Fruit fly (Drosophila melanogaster) whole organism, embryonic: ENCODE measurements around the gene CG15439.

ENCODE experiments used
- B-H1 ChIP-seq: fragments of 200-800 bp; sonication (Bioruptor generic); IDR thresholded peaks from 3 replicates; pipeline ENCODE4 v1.3.6; 2022; ENCODE audit warnings: missing biosample characterization, missing genetic modification characterization
- BEAF-32 ChIP-seq: fragments of 200-800 bp; sonication (Bioruptor generic); optimal IDR thresholded peaks from 3 replicates; lab custom pipeline; 2017; ENCODE audit warnings: missing biosample characterization, missing genetic modification characterization, mild to moderate bottlenecking, moderate library complexity, missing genetic modification reagents
- Bteb2 ChIP-seq: fragments of 200-800 bp; sonication (Bioruptor generic); optimal IDR thresholded peaks from 2 replicates; lab custom pipeline; 2016; ENCODE audit warnings: missing biosample characterization, missing genetic modification characterization
- CG10431 ChIP-seq: fragments of 200-800 bp; sonication (Bioruptor generic); optimal IDR thresholded peaks from 3 replicates; lab custom pipeline; 2018; ENCODE audit warnings: missing biosample characterization, mild to moderate bottlenecking, missing genetic modification characterization
- CG10959 ChIP-seq: fragments of 200-800 bp; sonication (Bioruptor generic); IDR thresholded peaks from 2 replicates; pipeline ENCODE4 v1.3.6; 2022; ENCODE audit warnings: missing biosample characterization, missing genetic modification characterization
- CG11560 ChIP-seq: fragments of 200-800 bp; sonication (Bioruptor generic); IDR thresholded peaks from 3 replicates; pipeline ENCODE4 v1.3.6; 2022; ENCODE audit warnings: missing biosample characterization, missing genetic modification characterization
- CG11695 ChIP-seq: fragments of 200-800 bp; sonication (Bioruptor generic); IDR thresholded peaks from 3 replicates; pipeline ENCODE4 v1.3.6; 2022; ENCODE audit warnings: missing biosample characterization, missing genetic modification characterization
- CG12071 ChIP-seq: fragments of 200-800 bp; sonication (Bioruptor generic); optimal IDR thresholded peaks from 3 replicates; lab custom pipeline; 2018; ENCODE audit warnings: missing biosample characterization, mild to moderate bottlenecking, missing genetic modification characterization
- CG13287 ChIP-seq: fragments of 200-800 bp; sonication (Bioruptor generic); IDR thresholded peaks from 2 replicates; pipeline ENCODE4 v1.3.6; 2022; ENCODE audit warnings: missing biosample characterization, missing genetic modification characterization; ENCODE audit not compliant: partially characterized antibody
- CG14860 ChIP-seq: fragments of 200-800 bp; sonication (Bioruptor generic); IDR thresholded peaks from 3 replicates; pipeline ENCODE4 v1.3.6; 2022; ENCODE audit warnings: missing biosample characterization, missing genetic modification characterization; ENCODE audit not compliant: partially characterized antibody
- CG1529 ChIP-seq: fragments of 200-800 bp; sonication (Bioruptor generic); optimal IDR thresholded peaks from 3 replicates; lab custom pipeline; 2018; ENCODE audit warnings: missing biosample characterization, missing genetic modification characterization
- CG15479 ChIP-seq: fragments of 200-800 bp; sonication (Bioruptor generic); optimal IDR thresholded peaks from 3 replicates; lab custom pipeline; 2019; ENCODE audit warnings: missing biosample characterization, mild to moderate bottlenecking, missing genetic modification characterization, moderate library complexity
- CG17328 ChIP-seq: fragments of 200-800 bp; sonication (Bioruptor generic); IDR thresholded peaks from 2 replicates; pipeline ENCODE4 v1.3.6; 2022; ENCODE audit warnings: missing biosample characterization, missing genetic modification characterization
- CG17385 ChIP-seq: fragments of 200-800 bp; sonication (Bioruptor generic); optimal IDR thresholded peaks from 3 replicates; lab custom pipeline; 2018; ENCODE audit warnings: missing biosample characterization, mild to moderate bottlenecking, missing genetic modification characterization
- CG17612 ChIP-seq: fragments of 200-800 bp; sonication (Bioruptor generic); IDR thresholded peaks from 2 replicates; pipeline ENCODE4 v1.3.6; 2022; ENCODE audit warnings: missing biosample characterization, missing genetic modification characterization
- CG1792 ChIP-seq: fragments of 200-800 bp; sonication (Bioruptor generic); optimal IDR thresholded peaks from 2 replicates; lab custom pipeline; 2016; ENCODE audit warnings: missing biosample characterization, missing genetic modification characterization
- CG30431 ChIP-seq: fragments of 200-800 bp; sonication (Bioruptor generic); optimal IDR thresholded peaks from 2 replicates; lab custom pipeline; 2017; ENCODE audit warnings: missing biosample characterization, missing genetic modification characterization
- CG34376 ChIP-seq: fragments of 200-800 bp; sonication (Bioruptor generic); optimal IDR thresholded peaks from 2 replicates; lab custom pipeline; 2018; ENCODE audit warnings: missing biosample characterization, mild to moderate bottlenecking, missing genetic modification characterization
- CG7357 ChIP-seq: fragments of 200-800 bp; sonication (Bioruptor generic); IDR thresholded peaks from 3 replicates; pipeline ENCODE4 v1.3.6; 2022; ENCODE audit warnings: missing biosample characterization, missing genetic modification characterization
- Chrac-16 ChIP-seq: fragments of 200-800 bp; sonication (Bioruptor generic); optimal IDR thresholded peaks from 3 replicates; lab custom pipeline; 2016; ENCODE audit warnings: missing biosample characterization, missing genetic modification characterization
- CoRest ChIP-seq: fragments of 200-800 bp; sonication (Bioruptor generic); optimal IDR thresholded peaks from 3 replicates; lab custom pipeline; 2018; ENCODE audit warnings: missing biosample characterization, mild to moderate bottlenecking, missing genetic modification characterization, moderate library complexity
- Dad ChIP-seq: fragments of 200-800 bp; sonication (Bioruptor generic); optimal IDR thresholded peaks from 3 replicates; lab custom pipeline; 2016; ENCODE audit warnings: missing biosample characterization, missing genetic modification characterization
- E2f1 ChIP-seq: fragments of 200-800 bp; sonication (Bioruptor generic); IDR thresholded peaks from 2 replicates; pipeline ENCODE4 v1.3.6; 2022; ENCODE audit warnings: missing biosample characterization, missing genetic modification characterization
- Jarid2 ChIP-seq: fragments of 200-800 bp; sonication (Bioruptor generic); optimal IDR thresholded peaks from 3 replicates; lab custom pipeline; 2017; ENCODE audit warnings: mild to moderate bottlenecking, missing biosample characterization, missing genetic modification reagents, missing genetic modification characterization
- NFAT ChIP-seq: fragments of 200-800 bp; sonication (Bioruptor generic); IDR thresholded peaks from 2 replicates; pipeline ENCODE4 v1.3.6; 2022; ENCODE audit warnings: missing biosample characterization, missing genetic modification characterization
- ase ChIP-seq: fragments of 200-800 bp; sonication (Bioruptor generic); IDR thresholded peaks from 3 replicates; pipeline ENCODE4 v1.3.6; 2022; ENCODE audit warnings: missing biosample characterization, missing genetic modification characterization
- cg ChIP-seq: fragments of 200-800 bp; sonication (Bioruptor generic); optimal IDR thresholded peaks from 3 replicates; lab custom pipeline; 2019; ENCODE audit warnings: missing biosample characterization, mild to moderate bottlenecking, missing genetic modification characterization, moderate library complexity
- chif ChIP-seq, 2 experiments: fragments of 200-800 bp; sonication (Bioruptor generic); optimal IDR thresholded peaks; 3 replicates each; lab custom pipeline; 2016; ENCODE audit warnings: missing biosample characterization in 2 of 2, missing genetic modification characterization in 2 of 2
- crc ChIP-seq: fragments of 200-800 bp; sonication (Bioruptor generic); optimal IDR thresholded peaks from 2 replicates; lab custom pipeline; 2016; ENCODE audit warnings: missing biosample characterization, missing genetic modification characterization
- dysf ChIP-seq: fragments of 200-800 bp; sonication (Bioruptor generic); IDR thresholded peaks from 3 replicates; pipeline ENCODE4 v1.3.6; 2022; ENCODE audit warnings: missing biosample characterization, missing genetic modification characterization
- ems ChIP-seq: fragments of 200-800 bp; sonication (Bioruptor generic); optimal IDR thresholded peaks from 3 replicates; lab custom pipeline; 2016; ENCODE audit warnings: missing biosample characterization, missing genetic modification characterization
- eyg ChIP-seq: fragments of 200-800 bp; sonication (Bioruptor generic); optimal IDR thresholded peaks from 3 replicates; lab custom pipeline; 2016; ENCODE audit warnings: missing biosample characterization, missing genetic modification characterization
- hb ChIP-seq: fragments of 200-800 bp; sonication (Bioruptor generic); IDR thresholded peaks from 3 replicates; pipeline ENCODE4 v1.3.6; 2022; ENCODE audit warnings: missing biosample characterization, missing genetic modification characterization; ENCODE audit not compliant: partially characterized antibody
- inv ChIP-seq: fragments of 200-800 bp; sonication (Bioruptor generic); IDR thresholded peaks from 2 replicates; pipeline ENCODE4 v1.3.6; 2022; ENCODE audit warnings: missing biosample characterization, missing genetic modification characterization; ENCODE audit not compliant: partially characterized antibody
- nerfin-2 ChIP-seq: fragments of 200-800 bp; sonication (Bioruptor generic); IDR thresholded peaks from 2 replicates; pipeline ENCODE4 v1.3.6; 2022; ENCODE audit warnings: missing biosample characterization, missing genetic modification characterization; ENCODE audit not compliant: partially characterized antibody
- psq ChIP-seq: fragments of 200-800 bp; sonication (Bioruptor generic); optimal IDR thresholded peaks from 2 replicates; lab custom pipeline; 2017; ENCODE audit warnings: missing biosample characterization, missing genetic modification characterization
- row ChIP-seq: fragments of 200-800 bp; sonication (Bioruptor generic); IDR thresholded peaks from 3 replicates; pipeline ENCODE4 v1.3.6; 2022; ENCODE audit warnings: missing biosample characterization, missing genetic modification characterization
- schlank ChIP-seq: fragments of 200-800 bp; sonication (Bioruptor generic); optimal IDR thresholded peaks from 2 replicates; lab custom pipeline; 2018; ENCODE audit warnings: missing biosample characterization, mild to moderate bottlenecking, missing genetic modification characterization
- sens ChIP-seq: fragments of 200-800 bp; sonication (Bioruptor generic); peaks from one replicate; lab custom pipeline; 2016; ENCODE audit warnings: missing biosample characterization, missing genetic modification characterization
- tll ChIP-seq, 2 experiments: fragments of 200-800 bp in 1 of 2; fragments of >200 bp in 1 of 2; sonication (Bioruptor generic) in 1 of 2; optimal IDR thresholded peaks; 2 replicates each; lab custom pipeline; 2017 to 2019; ENCODE audit warnings: missing biosample characterization in 2 of 2, missing genetic modification characterization in 2 of 2, mild to moderate bottlenecking in 1 of 2, moderate library complexity in 1 of 2
- ttk ChIP-seq: fragments of 200-800 bp; sonication (Bioruptor generic); IDR thresholded peaks from 2 replicates; pipeline ENCODE4 v2.1.2; 2022; ENCODE audit warnings: missing biosample characterization, missing genetic modification characterization
- vnd ChIP-seq: fragments of 200-800 bp; sonication (Bioruptor generic); IDR thresholded peaks from 3 replicates; pipeline ENCODE4 v1.3.6; 2022; ENCODE audit warnings: missing biosample characterization, missing genetic modification characterization; ENCODE audit not compliant: partially characterized antibody
- vvl ChIP-seq: fragments of 200-800 bp; sonication (Bioruptor generic); IDR thresholded peaks from 2 replicates; pipeline ENCODE4 v1.3.6; 2022; ENCODE audit warnings: missing biosample characterization, missing genetic modification characterization
- wdn ChIP-seq: fragments of 200-800 bp; sonication (Bioruptor generic); IDR thresholded peaks from 2 replicates; pipeline ENCODE4 v1.3.6; 2022; ENCODE audit warnings: missing biosample characterization, missing genetic modification characterization
- z ChIP-seq: fragments of 200-800 bp; sonication (Bioruptor generic); IDR thresholded peaks from 3 replicates; pipeline ENCODE4 v1.3.6; 2022; ENCODE audit warnings: missing biosample characterization, missing genetic modification characterization
- zen2 ChIP-seq: fragments of 200-800 bp; sonication (Bioruptor generic); IDR thresholded peaks from 3 replicates; pipeline ENCODE4 v1.3.6; 2022; ENCODE audit warnings: missing biosample characterization, missing genetic modification characterization; ENCODE audit not compliant: partially characterized antibody

Gene CG15439

DNA sequence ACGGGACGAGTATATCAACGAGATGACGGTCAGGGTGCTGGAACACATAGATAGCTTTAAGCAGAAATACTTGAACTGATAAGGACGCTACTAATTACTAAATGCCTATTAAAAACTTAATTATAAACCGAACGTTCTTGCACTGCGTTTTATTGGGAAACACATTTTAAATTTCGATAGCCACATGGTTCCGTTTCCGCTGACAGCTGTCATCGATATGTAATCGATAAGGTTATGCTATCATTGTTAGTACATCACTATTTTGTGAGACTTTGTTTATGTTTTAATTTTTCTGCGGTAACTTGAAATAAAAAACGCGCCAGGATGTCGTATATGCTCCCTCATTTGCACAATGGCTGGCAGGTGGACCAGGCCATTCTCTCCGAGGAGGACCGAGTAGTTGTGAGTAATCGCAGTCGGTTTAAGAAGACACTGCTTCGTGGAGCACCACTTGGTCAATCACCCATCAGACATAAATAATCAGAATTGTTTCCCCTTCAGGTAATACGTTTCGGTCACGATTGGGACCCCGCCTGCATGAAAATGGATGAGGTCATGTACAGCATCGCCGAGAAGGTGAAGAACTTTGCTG is 49.7 kb downstream of the CG15439 start, which contains the start of gene Dim1 (continued):
- TF ChIP-seq tll (GFP tag; optimal IDR thresholded peaks at IDR 0.05; lab: Kevin White, UChicago) (no peak), hb (GFP tag; lab: Robert Waterston, UW) (peak; percentile 63; the same call in 1 of the 3 replicates), CG17612 (no peak), CG30431 (GFP tag; lab: Kevin White, UChicago) (no peak), vnd (GFP tag; lab: Robert Waterston, UW) (peak; percentile 68), CG10431 (GFP tag; lab: Kevin White, UChicago) (no peak), dysf (GFP tag; lab: Robert Waterston, UW) (peak; percentile 22; the same call in 1 of the 3 replicates), CG34376 (peak; percentile 53), Dad (peak; percentile 50), vvl (GFP tag; lab: Robert Waterston, UW) (peak; percentile 59; the same call in 1 of the 2 replicates), schlank (peak; percentile 23), NFAT (GFP tag; lab: Robert Waterston, UW) (no peak), chif (GFP tag; optimal IDR thresholded peaks at IDR 0.05; lab: Kevin White, UChicago) (no peak), CG17385 (GFP tag; lab: Kevin White, UChicago) (no peak), CG1792 (GFP tag; lab: Kevin White, UChicago) (peak; percentile 14), CG17328 (GFP tag; lab: Robert Waterston, UW) (0 out of 2 replicates have a peak, but pooled peaks have one; percentile 31), zen2 (peak; percentile 81), z (no peak), ems (GFP tag; lab: Kevin White, UChicago) (peak; percentile 15), CG1529 (GFP tag; lab: Kevin White, UChicago) (no peak), sens (GFP tag; lab: Kevin White, UChicago) (peak; percentile 66), CG12071 (no peak), wdn (GFP tag; lab: Robert Waterston, UW) (no peak), BEAF-32 (GFP tag; lab: Kevin White, UChicago) (peak; percentile 68), CG13287 (GFP tag; lab: Robert Waterston, UW) (peak; percentile 87), inv (GFP tag; lab: Robert Waterston, UW) (peak; percentile 27; the same call in 1 of the 2 replicates), CG14860 (GFP tag; lab: Robert Waterston, UW) (peak; percentile 72), nerfin-2 (GFP tag; lab: Robert Waterston, UW) (peak; percentile 70), Bteb2 (GFP tag; lab: Kevin White, UChicago) (peak; percentile 38), cg (GFP tag; lab: Kevin White, UChicago) (no peak), eyg (GFP tag; lab: Kevin White, UChicago) (peak; percentile 44)

DNA sequence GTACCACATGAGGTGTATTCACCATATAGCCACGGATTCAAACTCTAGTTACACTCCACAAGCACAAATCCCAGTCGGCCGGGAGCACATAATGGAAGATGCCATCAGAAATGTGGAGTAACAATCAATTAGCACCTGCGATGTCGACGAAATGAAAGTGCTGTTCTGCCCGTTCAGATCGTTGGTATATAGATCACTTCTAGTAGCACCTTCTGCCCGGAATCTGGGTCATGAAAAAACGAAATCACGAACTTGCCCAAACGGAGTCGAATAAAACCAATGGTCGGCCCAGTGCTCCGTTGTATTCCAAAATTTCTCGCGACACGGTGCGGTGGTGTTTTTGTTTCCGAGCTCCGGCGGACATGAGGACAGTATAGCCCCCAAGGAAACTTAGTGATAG is 52.2 kb downstream of the CG15439 start, which contains the start of gene CG33003:
TSS of gene CG33003 (plus strand) at position 301 of the 400 bp plus-strand sequence.
- TF ChIP-seq ase (GFP tag; lab: Robert Waterston, UW) (no peak), Jarid2 (no peak), CG15479 (no peak), CoRest (no peak), Chrac-16 (GFP tag; lab: Kevin White, UChicago) (no peak), psq (GFP tag; lab: Kevin White, UChicago) (no peak), crc (GFP tag; lab: Kevin White, UChicago) (no peak), CG11560 (tag; lab: Robert Waterston, UW) (no peak), B-H1 (GFP tag; lab: Robert Waterston, UW) (no peak), E2f1 (GFP tag; lab: Robert Waterston, UW) (no peak), CG11695 (GFP tag; lab: Robert Waterston, UW) (no peak), CG7357 (GFP tag; lab: Robert Waterston, UW) (no peak), row (GFP tag; lab: Robert Waterston, UW) (no peak), ttk (no peak), CG10959 (GFP tag; lab: Robert Waterston, UW) (no peak)
